Worm (Caenorhabditis elegans): ENCODE measurements around the gene R02F11.3.

R02F11.3 gene

ce11 chrV:4846507-4846906, 40.8 kb upstream of the R02F11.3 start:
- no peak for TF ChIP-seq tbx-2 (tag; optimal IDR thresholded peaks at IDR 0.05)
- TF ChIP-seq nhr-84 (tag; optimal IDR thresholded peaks at IDR 0.05), result no peak
- TF ChIP-seq tlp-1 (tag; optimal IDR thresholded peaks at IDR 0.05), result no peak
- no peak for TF ChIP-seq nhr-11 (tag; optimal IDR thresholded peaks at IDR 0.05)
- TF ChIP-seq efl-1 (optimal IDR thresholded peaks at IDR 0.05), result no peak
- TF ChIP-seq efl-1 (GFP tag; optimal IDR thresholded peaks at IDR 0.05 in 1 of 2), result peak in 1 of 2 experiments; percentile 32
- no peak for TF ChIP-seq egl-27 (tag; optimal IDR thresholded peaks at IDR 0.05)

- peak; percentile 70 for TF ChIP-seq mep-1 (tag; optimal IDR thresholded peaks at IDR 0.05)
- peak; percentile 93 for TF ChIP-seq nhr-84 (tag; optimal IDR thresholded peaks at IDR 0.05)
- TF ChIP-seq unc-98 (GFP tag; IDR thresholded peaks at IDR 0.05), result no peak
- TF ChIP-seq lin-15B (tag; optimal IDR thresholded peaks at IDR 0.05), result no peak
- TF ChIP-seq nhr-77 (tag; optimal IDR thresholded peaks at IDR 0.05), result no peak
- no peak for TF ChIP-seq blmp-1 (tag; optimal IDR thresholded peaks at IDR 0.05)
- peak; percentile 57 for TF ChIP-seq fkh-8 (tag; optimal IDR thresholded peaks at IDR 0.05)
- TF ChIP-seq pag-3 (tag; optimal IDR thresholded peaks at IDR 0.05; ENCODE audit: borderline replicate concordance, insufficient read depth), result no peak
- TF ChIP-seq fkh-10 (GFP tag; optimal IDR thresholded peaks at IDR 0.05), result no peak
- TF ChIP-seq sup-37 (GFP tag; optimal IDR thresholded peaks at IDR 0.05), result no peak
- no peak for TF ChIP-seq ztf-4 (tag; optimal IDR thresholded peaks at IDR 0.05)
- TF ChIP-seq tlp-1 (tag; optimal IDR thresholded peaks at IDR 0.05), result no peak
- TF ChIP-seq hpl-2 (GFP tag; optimal IDR thresholded peaks at IDR 0.05), result no peak
- peak; percentile 79 for TF ChIP-seq nhr-71 (tag; optimal IDR thresholded peaks at IDR 0.05)
- peak; percentile 35 to 52 (median 38) for TF ChIP-seq dpl-1 (GFP tag; optimal IDR thresholded peaks at IDR 0.05)
- peak; percentile 89 for TF ChIP-seq lin-14 (GFP tag; optimal IDR thresholded peaks at IDR 0.05)
- TF ChIP-seq dsc-1 (tag; optimal IDR thresholded peaks at IDR 0.05), result peak; percentile 7
- TF ChIP-seq ama-1 (optimal IDR thresholded peaks at IDR 0.05), result no peak
- TF ChIP-seq ceh-8 (GFP tag; optimal IDR thresholded peaks at IDR 0.05), result no peak
- peak; percentile 53 for TF ChIP-seq rnt-1 (tag; optimal IDR thresholded peaks at IDR 0.05)
- TF ChIP-seq aly-2 (tag; optimal IDR thresholded peaks at IDR 0.05), result no peak
- peak; percentile 14 for TF ChIP-seq unc-130 (tag; optimal IDR thresholded peaks at IDR 0.05)
- no peak for TF ChIP-seq lin-13 (GFP tag; optimal IDR thresholded peaks at IDR 0.05)
- no peak for TF ChIP-seq irx-1 (tag; optimal IDR thresholded peaks at IDR 0.05)
- no peak for TF ChIP-seq mef-2 (tag; optimal IDR thresholded peaks at IDR 0.05)
- TF ChIP-seq nhr-11 (tag; optimal IDR thresholded peaks at IDR 0.05), result peak; percentile 43
- peak; percentile 50 for TF ChIP-seq nhr-47 (tag; optimal IDR thresholded peaks at IDR 0.05)
- TF ChIP-seq ceh-82 (tag; optimal IDR thresholded peaks at IDR 0.05), result peak; percentile 48 to 78 (median 65)
- peak; percentile 35 for TF ChIP-seq tbx-2 (tag; optimal IDR thresholded peaks at IDR 0.05)
- TF ChIP-seq pax-3 (tag; optimal IDR thresholded peaks at IDR 0.05), result no peak
- peak; percentile 20 for TF ChIP-seq snpc-4 (tag; optimal IDR thresholded peaks at IDR 0.05)
- TF ChIP-seq ceh-88 (GFP tag; IDR thresholded peaks at IDR 0.05), result no peak
- TF ChIP-seq mab-9 (GFP tag; IDR thresholded peaks at IDR 0.05), result no peak
- peak; percentile 39 to 55 for TF ChIP-seq lsy-2 (tag; optimal IDR thresholded peaks at IDR 0.05)
- TF ChIP-seq swsn-7 (tag; optimal IDR thresholded peaks at IDR 0.05), result peak; percentile 32
- no peak; the same call in 1 of the 2 replicates for TF ChIP-seq nhr-19 (GFP tag; conservative IDR thresholded peaks at IDR 0.05)
- peak; percentile 15 for TF ChIP-seq unc-86 (tag; optimal IDR thresholded peaks at IDR 0.05)
- peak; percentile 97 for TF ChIP-seq zip-4 (GFP tag; optimal IDR thresholded peaks at IDR 0.05)
- no peak for TF ChIP-seq Y116A8C.19 (tag; optimal IDR thresholded peaks at IDR 0.05; ENCODE audit: borderline replicate concordance)
- peak; percentile 16 for TF ChIP-seq nhr-85 (tag)
- peak in 1 of 6 experiments; percentile 27 for TF ChIP-seq elt-3 (tag; optimal IDR thresholded peaks at IDR 0.05)
- no peak for TF ChIP-seq fkh-4 (tag; optimal IDR thresholded peaks at IDR 0.05; ENCODE audit: borderline replicate concordance)
- peak; percentile 53 for TF ChIP-seq nhr-28 (tag; optimal IDR thresholded peaks at IDR 0.05)
- no peak for TF ChIP-seq sptf-1 (tag; optimal IDR thresholded peaks at IDR 0.05)
- TF ChIP-seq hlh-4 (tag; optimal IDR thresholded peaks at IDR 0.05), result no peak
- TF ChIP-seq unc-30 (tag; optimal IDR thresholded peaks at IDR 0.05), result no peak
- TF ChIP-seq nhr-12 (tag; optimal IDR thresholded peaks at IDR 0.05), result no peak
- no peak for TF ChIP-seq vab-15 (tag; optimal IDR thresholded peaks at IDR 0.05)
- TF ChIP-seq efl-3 (GFP tag; optimal IDR thresholded peaks at IDR 0.05), result no peak
Measured at ce11 chrV:4844591-4844990, 38.8 kb upstream of the R02F11.3 start, which contains the start of gene abhd-5.2. TSS of gene abhd-5.2 (plus strand) at chrV:4844685.
